Fruit fly (Drosophila melanogaster) whole organism, embryonic: Measurements from ENCODE around the gene TwdlX.

Source experiments
- Atf6 ChIP-seq: fragments of 200-800 bp; sonication (Bioruptor generic); IDR thresholded peaks from 2 replicates; pipeline ENCODE4 v1.3.6; 2022; ENCODE audit warnings: missing biosample characterization, missing genetic modification characterization
- CG11695 ChIP-seq: fragments of 200-800 bp; sonication (Bioruptor generic); IDR thresholded peaks from 3 replicates; pipeline ENCODE4 v1.3.6; 2022; ENCODE audit warnings: missing biosample characterization, missing genetic modification characterization
- CG11723 ChIP-seq: fragments of 200-800 bp; sonication (Bioruptor generic); optimal IDR thresholded peaks from 2 replicates; lab custom pipeline; 2017; ENCODE audit warnings: missing biosample characterization, mild to moderate bottlenecking, missing genetic modification characterization
- CG12104 ChIP-seq: fragments of 200-800 bp; sonication (Bioruptor generic); optimal IDR thresholded peaks from 3 replicates; lab custom pipeline; 2016; ENCODE audit warnings: missing biosample characterization, missing genetic modification characterization
- CG14014 ChIP-seq: fragments of 200-800 bp; sonication (Bioruptor generic); IDR thresholded peaks from 2 replicates; pipeline ENCODE4 v1.3.6; 2022; ENCODE audit warnings: missing biosample characterization, missing genetic modification characterization
- CG17568 ChIP-seq: fragments of 200-800 bp; sonication (Bioruptor generic); optimal IDR thresholded peaks from 2 replicates; lab custom pipeline; 2018; ENCODE audit warnings: missing biosample characterization, mild to moderate bottlenecking, missing genetic modification characterization, moderate library complexity
- CG18599 ChIP-seq: fragments of 200-800 bp; sonication (Bioruptor generic); optimal IDR thresholded peaks from 3 replicates; lab custom pipeline; 2017; ENCODE audit warnings: missing biosample characterization, missing genetic modification characterization, mild to moderate bottlenecking, moderate library complexity, missing genetic modification reagents
- CG3726 ChIP-seq: fragments of 200-800 bp; sonication (Bioruptor generic); IDR thresholded peaks from 3 replicates; pipeline ENCODE4, ENCODE4 v1.3.6; 2022; ENCODE audit warnings: missing biosample characterization, missing genetic modification characterization
- CG3995 ChIP-seq: fragments of 200-800 bp; sonication (Bioruptor generic); optimal IDR thresholded peaks from 3 replicates; lab custom pipeline; 2016; ENCODE audit warnings: missing biosample characterization, missing genetic modification characterization
- CG7357 ChIP-seq: fragments of 200-800 bp; sonication (Bioruptor generic); IDR thresholded peaks from 3 replicates; pipeline ENCODE4 v1.3.6; 2022; ENCODE audit warnings: missing biosample characterization, missing genetic modification characterization
- CG7928 ChIP-seq: fragments of 200-800 bp; sonication (Bioruptor generic); optimal IDR thresholded peaks from 2 replicates; lab custom pipeline; 2017; ENCODE audit warnings: missing biosample characterization, mild to moderate bottlenecking, missing genetic modification characterization
- CG8388 ChIP-seq: fragments of 200-800 bp; sonication (Bioruptor generic); optimal IDR thresholded peaks from 2 replicates; lab custom pipeline; 2019; ENCODE audit warnings: missing biosample characterization, mild to moderate bottlenecking, missing genetic modification characterization, moderate library complexity
- CG8478 ChIP-seq: fragments of >200 bp; optimal IDR thresholded peaks from 2 replicates; lab custom pipeline; 2018
- CG9609 ChIP-seq: fragments of 200-800 bp; sonication (Bioruptor generic); optimal IDR thresholded peaks from 3 replicates; lab custom pipeline; 2016; ENCODE audit warnings: missing biosample characterization, missing genetic modification characterization
- CHES-1-like ChIP-seq: fragments of 200-800 bp; sonication (Bioruptor generic); optimal IDR thresholded peaks from 2 replicates; lab custom pipeline; 2016; ENCODE audit warnings: missing biosample characterization, missing genetic modification characterization
- CkIIα-i1 ChIP-seq: fragments of 200-800 bp; sonication (Bioruptor generic); IDR thresholded peaks from 2 replicates; pipeline ENCODE4 v1.3.6; 2022; ENCODE audit warnings: missing biosample characterization, missing genetic modification characterization
- Dbx ChIP-seq: fragments of 200-800 bp; sonication (Bioruptor generic); IDR thresholded peaks from 3 replicates; pipeline ENCODE4 v1.3.6; 2022; ENCODE audit warnings: missing biosample characterization, missing genetic modification characterization
- Dip3 ChIP-seq: fragments of 200-800 bp; sonication (Bioruptor generic); optimal IDR thresholded peaks from 3 replicates; lab custom pipeline; 2016; ENCODE audit warnings: missing biosample characterization, missing genetic modification characterization
- Elba2 ChIP-seq: fragments of 200-800 bp; sonication (Bioruptor generic); optimal IDR thresholded peaks from 3 replicates; lab custom pipeline; 2016; ENCODE audit warnings: missing biosample characterization, missing genetic modification characterization
- Fer3 ChIP-seq: fragments of 200-800 bp; sonication (Bioruptor generic); optimal IDR thresholded peaks from 2 replicates; lab custom pipeline; 2018; ENCODE audit warnings: missing biosample characterization, mild to moderate bottlenecking, missing genetic modification characterization, moderate library complexity
- HHEX ChIP-seq: fragments of 200-800 bp; sonication (Bioruptor generic); optimal IDR thresholded peaks from 3 replicates; lab custom pipeline; 2017; ENCODE audit warnings: missing biosample characterization, mild to moderate bottlenecking, missing genetic modification characterization, missing genetic modification reagents
- Lhr ChIP-seq: fragments of 200-800 bp; sonication (Bioruptor generic); optimal IDR thresholded peaks from 3 replicates; lab custom pipeline; 2017; ENCODE audit warnings: mild to moderate bottlenecking, missing biosample characterization, missing genetic modification reagents, missing genetic modification characterization
- Myb ChIP-seq: fragments of 200-800 bp; sonication (Bioruptor generic); optimal IDR thresholded peaks from 2 replicates; lab custom pipeline; 2016; ENCODE audit warnings: missing biosample characterization, missing genetic modification characterization
- Neu2 ChIP-seq: fragments of 200-800 bp; sonication (Bioruptor generic); optimal IDR thresholded peaks from 3 replicates; lab custom pipeline; 2016; ENCODE audit warnings: missing biosample characterization, missing genetic modification characterization, borderline replicate concordance
- Rfx ChIP-seq: fragments of 200-800 bp; sonication (Bioruptor generic); IDR thresholded peaks from 2 replicates; pipeline ENCODE4 v1.3.6; 2022; ENCODE audit warnings: missing biosample characterization, missing genetic modification characterization
- Vsx1 ChIP-seq: fragments of 200-800 bp; sonication (Bioruptor generic); optimal IDR thresholded peaks from 2 replicates; lab custom pipeline; 2017; ENCODE audit warnings: missing biosample characterization, mild to moderate bottlenecking, missing genetic modification characterization, missing genetic modification reagents
- ab ChIP-seq: fragments of 200-800 bp; sonication (Bioruptor generic); optimal IDR thresholded peaks from 2 replicates; lab custom pipeline; 2016; ENCODE audit warnings: missing biosample characterization, missing genetic modification characterization
- ase ChIP-seq: fragments of 200-800 bp; sonication (Bioruptor generic); IDR thresholded peaks from 3 replicates; pipeline ENCODE4 v1.3.6; 2022; ENCODE audit warnings: missing biosample characterization, missing genetic modification characterization
- cad ChIP-seq: fragments of >200 bp; optimal IDR thresholded peaks from 2 replicates; lab custom pipeline; 2017; ENCODE audit warnings: missing biosample characterization, missing genetic modification characterization
- crp ChIP-seq, 2 experiments: fragments of 200-800 bp; sonication (Bioruptor generic); optimal IDR thresholded peaks; 2 replicates in 1 of 2; 3 replicates in 1 of 2; lab custom pipeline; 2017; ENCODE audit warnings: missing biosample characterization in 2 of 2, missing genetic modification characterization in 2 of 2, mild to moderate bottlenecking in 1 of 2, moderate library complexity in 1 of 2
- dan ChIP-seq: fragments of 200-800 bp; sonication (Bioruptor generic); IDR thresholded peaks from 2 replicates; pipeline ENCODE4 v1.3.6; 2022; ENCODE audit warnings: missing biosample characterization, missing genetic modification characterization
- dysf ChIP-seq: fragments of 200-800 bp; sonication (Bioruptor generic); IDR thresholded peaks from 3 replicates; pipeline ENCODE4 v1.3.6; 2022; ENCODE audit warnings: missing biosample characterization, missing genetic modification characterization
- en ChIP-seq: fragments of 200-800 bp; sonication (Bioruptor generic); optimal IDR thresholded peaks from 2 replicates; lab custom pipeline; 2016; ENCODE audit warnings: missing biosample characterization, missing genetic modification characterization
- fd3F ChIP-seq: fragments of 200-800 bp; sonication (Bioruptor generic); optimal IDR thresholded peaks from 2 replicates; lab custom pipeline; 2018; ENCODE audit warnings: missing biosample characterization, mild to moderate bottlenecking, missing genetic modification characterization, moderate library complexity
- fu2 ChIP-seq: fragments of 200-800 bp; sonication (Bioruptor generic); optimal IDR thresholded peaks from 2 replicates; lab custom pipeline; 2016; ENCODE audit warnings: missing biosample characterization, missing genetic modification characterization
- gsb ChIP-seq: fragments of 200-800 bp; sonication (Bioruptor generic); IDR thresholded peaks from 2 replicates; pipeline ENCODE4 v1.3.6; 2022; ENCODE audit warnings: missing biosample characterization, missing genetic modification characterization
- ham ChIP-seq: fragments of 200-800 bp; sonication (Bioruptor generic); IDR thresholded peaks from 2 replicates; pipeline ENCODE4 v1.3.6; 2022; ENCODE audit warnings: missing biosample characterization, missing genetic modification characterization
- inv ChIP-seq: fragments of 200-800 bp; sonication (Bioruptor generic); IDR thresholded peaks from 2 replicates; pipeline ENCODE4 v1.3.6; 2022; ENCODE audit warnings: missing biosample characterization, missing genetic modification characterization; ENCODE audit not compliant: partially characterized antibody
- lab ChIP-seq: fragments of 200-800 bp; sonication (Bioruptor generic); optimal IDR thresholded peaks from 3 replicates; lab custom pipeline; 2017; ENCODE audit warnings: missing biosample characterization, missing genetic modification characterization, mild to moderate bottlenecking, moderate library complexity, missing genetic modification reagents
- nom ChIP-seq: fragments of 200-800 bp; sonication (Bioruptor generic); optimal IDR thresholded peaks from 2 replicates; lab custom pipeline; 2017; ENCODE audit warnings: missing biosample characterization, missing genetic modification characterization, mild to moderate bottlenecking, moderate library complexity, missing genetic modification reagents
- prd ChIP-seq, 3 experiments: fragments of >200 bp in 2 of 3; fragments of 200-800 bp in 1 of 3; sonication (Bioruptor generic) in 1 of 3; optimal IDR thresholded peaks in 2 of 3; IDR thresholded peaks in 1 of 3; 2 replicates in 2 of 3; 3 replicates in 1 of 3; pipeline versions ENCODE4 v1.3.6 to Lab custom; 2017 to 2022; ENCODE audit warnings: missing biosample characterization in 1 of 3, missing genetic modification characterization in 1 of 3
- sc ChIP-seq, 3 experiments: fragments of >200 bp in 2 of 3; fragments of 200-800 bp in 1 of 3; sonication (Bioruptor generic) in 1 of 3; optimal IDR thresholded peaks; 2 replicates in 2 of 3; 3 replicates in 1 of 3; lab custom pipeline; 2017; ENCODE audit warnings: mild to moderate bottlenecking in 1 of 3, missing biosample characterization in 1 of 3, missing genetic modification characterization in 1 of 3, missing genetic modification reagents in 1 of 3
- sd ChIP-seq: fragments of 200-800 bp; sonication (Bioruptor generic); optimal IDR thresholded peaks from 3 replicates; lab custom pipeline; 2018; ENCODE audit warnings: missing biosample characterization, mild to moderate bottlenecking, missing genetic modification characterization, moderate library complexity
- sr ChIP-seq: fragments of 200-800 bp; sonication (Bioruptor generic); IDR thresholded peaks from 3 replicates; pipeline ENCODE4 v1.3.6; 2022; ENCODE audit warnings: missing biosample characterization, missing genetic modification characterization
- toy ChIP-seq: fragments of 200-800 bp; sonication (Bioruptor generic); IDR thresholded peaks from 2 replicates; pipeline ENCODE4 v1.3.6; 2022; ENCODE audit warnings: missing biosample characterization, missing genetic modification characterization
- unpg ChIP-seq: fragments of 200-800 bp; sonication (Bioruptor generic); optimal IDR thresholded peaks from 3 replicates; lab custom pipeline; 2018; ENCODE audit warnings: missing biosample characterization, mild to moderate bottlenecking, missing genetic modification characterization, moderate library complexity
- wdn ChIP-seq: fragments of 200-800 bp; sonication (Bioruptor generic); IDR thresholded peaks from 2 replicates; pipeline ENCODE4 v1.3.6; 2022; ENCODE audit warnings: missing biosample characterization, missing genetic modification characterization

Gene TwdlX

DNA sequence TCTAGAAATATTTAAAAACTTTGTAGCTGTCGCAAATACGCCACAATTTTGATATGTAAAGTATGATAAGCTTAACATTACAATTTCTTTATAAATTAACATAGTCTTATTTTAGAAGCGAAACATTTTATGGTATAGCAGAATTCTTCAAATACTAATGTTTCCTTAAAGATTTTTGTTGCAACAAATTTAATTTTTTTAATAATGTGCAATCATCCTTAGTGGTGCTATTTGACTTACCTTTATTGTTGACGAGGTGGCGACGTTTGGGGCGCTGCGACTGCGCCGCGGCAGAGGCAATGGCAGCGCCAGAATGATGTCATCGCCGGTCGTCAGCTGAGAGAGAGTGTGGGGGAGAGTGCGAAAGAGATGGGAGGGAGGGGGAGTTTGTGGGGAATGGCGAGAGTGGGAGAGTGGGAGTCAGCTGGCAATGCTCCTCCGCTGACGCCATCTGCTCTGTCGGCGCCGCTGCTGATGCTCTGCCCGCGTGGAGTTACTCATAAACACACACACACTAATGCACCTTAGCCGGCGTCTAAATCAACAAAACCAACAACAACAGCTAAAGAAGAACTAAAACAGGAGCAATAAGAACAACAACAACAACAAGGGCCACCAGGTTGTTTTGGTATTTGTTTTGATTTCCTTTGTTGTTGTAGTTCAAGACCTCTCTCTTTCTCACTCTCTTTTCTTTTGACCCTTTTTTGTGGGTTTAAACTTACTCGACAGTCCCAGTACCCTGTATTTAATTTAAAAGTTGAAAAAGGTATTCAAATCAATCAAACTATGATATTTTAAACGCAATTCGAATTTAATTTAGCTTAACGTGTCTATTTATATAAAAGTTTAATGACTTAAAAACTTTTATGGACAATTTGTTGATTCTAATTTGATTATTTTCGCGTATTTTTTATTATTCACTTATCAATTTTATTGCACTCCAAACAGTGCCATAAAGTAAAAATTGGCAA, 7.4 kb upstream of the TwdlX start (continued):
- TF ChIP-seq CG11723 (GFP tag; lab: Kevin White, UChicago) (peak; percentile 52), CG9609 (peak; percentile 18), sc (optimal IDR thresholded peaks at IDR 0.05; lab: Kevin White, UChicago) (no peak), sc (GFP tag; optimal IDR thresholded peaks at IDR 0.05; lab: Kevin White, UChicago) (peak; percentile 63), CG8478 (lab: Kevin White, UChicago) (no peak), nom (GFP tag; lab: Kevin White, UChicago) (peak; percentile 90), toy (no peak), CG12104 (GFP tag; lab: Kevin White, UChicago) (peak; percentile 37), inv (GFP tag; lab: Robert Waterston, UW) (no peak), dysf (GFP tag; lab: Robert Waterston, UW) (peak; percentile 81), wdn (GFP tag; lab: Robert Waterston, UW) (peak; percentile 53), CG14014 (GFP tag; lab: Robert Waterston, UW) (no peak), prd (optimal IDR thresholded peaks at IDR 0.05; lab: Kevin White, UChicago) (no peak), prd (GFP tag; IDR thresholded peaks at IDR 0.05; lab: Robert Waterston, UW) (no peak; the same call in none of the 3 replicates), CHES-1-like (no peak), cad (GFP tag; lab: Kevin White, UChicago) (no peak), HHEX (GFP tag; lab: Kevin White, UChicago) (peak; percentile 64), CG11695 (GFP tag; lab: Robert Waterston, UW) (peak; percentile 81), fd3F (GFP tag; lab: Kevin White, UChicago) (no peak), Lhr (GFP tag; lab: Kevin White, UChicago) (no peak), fu2 (GFP tag; lab: Kevin White, UChicago) (peak; percentile 3), unpg (GFP tag; lab: Kevin White, UChicago) (peak; percentile 88), crp (GFP tag; optimal IDR thresholded peaks at IDR 0.05; lab: Kevin White, UChicago) (peak in 1 of 2 experiments; percentile 63), CG18599 (GFP tag; lab: Kevin White, UChicago) (peak; percentile 75), Atf6 (GFP tag; lab: Robert Waterston, UW) (peak; percentile 72; the same call in 1 of the 2 replicates), CG17568 (GFP tag; lab: Kevin White, UChicago) (peak; percentile 72), ase (GFP tag; lab: Robert Waterston, UW) (peak; percentile 55; the same call in 2 of the 3 replicates), Fer3 (tag; lab: Kevin White, UChicago) (peak; percentile 58), CG3726 (no peak; the same call in 2 of the 3 replicates), sr (peak; percentile 39; the same call in 1 of the 3 replicates), Dip3 (GFP tag; lab: Kevin White, UChicago) (no peak), CG7928 (GFP tag; lab: Kevin White, UChicago) (no peak), Myb (peak; percentile 23), lab (GFP tag; lab: Kevin White, UChicago) (peak; percentile 78), dan (no peak), ham (GFP tag; lab: Robert Waterston, UW) (no peak), CkIIα-i1 (GFP tag; lab: Robert Waterston, UW) (no peak), CG8388 (GFP tag; lab: Kevin White, UChicago) (peak; percentile 80), Elba2 (no peak), CG7357 (GFP tag; lab: Robert Waterston, UW) (peak; percentile 54; the same call in 2 of the 3 replicates), Dbx (peak; percentile 40; the same call in 1 of the 3 replicates), Rfx (GFP tag; lab: Robert Waterston, UW) (peak; percentile 75), ab (no peak), sd (tag; lab: Kevin White, UChicago) (peak; percentile 59), Neu2 (no peak), CG3995 (no peak), Vsx1 (GFP tag; lab: Kevin White, UChicago) (peak; percentile 51), gsb (0 out of 2 replicates have a peak, but pooled peaks have one; percentile 27), en (GFP tag; lab: Kevin White, UChicago) (peak; percentile 33)
